Worm (Caenorhabditis elegans) whole organism, early embryonic: Measurements from ENCODE around the gene srw-94.
A peak's percentile ranks its signal among the peaks of the same experiment; 100 is the strongest.

ENCODE experiments used
- B0310.2 ChIP-seq: sonication (generic microtip); optimal IDR thresholded peaks from 2 replicates; lab custom pipeline; 2016; ENCODE audit warnings: mild to moderate bottlenecking, missing genetic modification characterization, missing compliant biosample characterization
- F13C5.2 ChIP-seq: sonication (generic microtip); optimal IDR thresholded peaks from 2 replicates; lab custom pipeline; 2017; ENCODE audit warnings: mild to moderate bottlenecking, missing genetic modification characterization, inconsistent platforms, missing compliant biosample characterization
- aly-1 ChIP-seq: sonication (generic microtip); optimal IDR thresholded peaks from 2 replicates; lab custom pipeline; 2016; ENCODE audit warnings: missing genetic modification characterization, missing compliant biosample characterization
- ama-1 ChIP-seq: fragments of 150-350 bp; optimal IDR thresholded peaks from 2 replicates; lab custom pipeline; 2014
- ceh-13 ChIP-seq: fragments of 200-800 bp; sonication (Bioruptor generic); optimal IDR thresholded peaks from 2 replicates; lab custom pipeline; 2018; ENCODE audit warnings: mild to moderate bottlenecking, missing genetic modification characterization, missing compliant biosample characterization
- ceh-36 ChIP-seq: sonication (generic microtip); optimal IDR thresholded peaks from 2 replicates; lab custom pipeline; 2016; ENCODE audit warnings: missing genetic modification characterization, inconsistent platforms, missing compliant biosample characterization
- ets-7 ChIP-seq: sonication (generic microtip); optimal IDR thresholded peaks from 2 replicates; lab custom pipeline; 2016; ENCODE audit warnings: missing genotype, missing genetic modification characterization, missing compliant biosample characterization
- flt-1 ChIP-seq: fragments of 200-800 bp; sonication (Bioruptor generic); IDR thresholded peaks from 2 replicates; pipeline ENCODE4 v1.3.6; 2022; ENCODE audit warnings: missing genetic modification characterization, missing compliant biosample characterization
- hmbx-1 ChIP-seq: sonication (generic microtip); optimal IDR thresholded peaks from 2 replicates; lab custom pipeline; 2016; ENCODE audit warnings: mild to moderate bottlenecking, missing genetic modification characterization, missing compliant biosample characterization
- hmg-4 ChIP-seq: fragments of 200-800 bp; sonication (Bioruptor generic); optimal IDR thresholded peaks from 2 replicates; lab custom pipeline; 2018; ENCODE audit warnings: mild to moderate bottlenecking, missing genetic modification characterization, missing compliant biosample characterization
- hnd-1 ChIP-seq: sonication (generic microtip); optimal IDR thresholded peaks from 2 replicates; lab custom pipeline; 2016; ENCODE audit warnings: missing genetic modification characterization, missing compliant biosample characterization
- pes-1 ChIP-seq: fragments of 200-800 bp; sonication (Bioruptor generic); IDR thresholded peaks from 2 replicates; pipeline ENCODE4 v1.3.6; 2022; ENCODE audit warnings: missing genetic modification reagents, missing genetic modification characterization, missing compliant biosample characterization
- scrt-1 ChIP-seq: fragments of 200-800 bp; sonication (Bioruptor generic); IDR thresholded peaks from 2 replicates; pipeline ENCODE4 v1.3.6; 2022; ENCODE audit warnings: missing genetic modification characterization, missing compliant biosample characterization
- sea-1 ChIP-seq: fragments of 200-800 bp; sonication (Bioruptor generic); conservative IDR thresholded peaks from 2 replicates; pipeline ENCODE4 v1.3.6; 2022; ENCODE audit warnings: missing genetic modification characterization, missing compliant biosample characterization
- tbx-11 ChIP-seq: fragments of 200-800 bp; sonication (Bioruptor generic); IDR thresholded peaks from 2 replicates; pipeline ENCODE4 v1.3.6; 2022; ENCODE audit warnings: missing genetic modification characterization, missing compliant biosample characterization
- tbx-37 ChIP-seq: fragments of 200-800 bp; sonication (Bioruptor generic); conservative IDR thresholded peaks from 2 replicates; pipeline ENCODE4 v1.3.6; 2022; ENCODE audit warnings: missing genetic modification reagents, missing genetic modification characterization, missing compliant biosample characterization
- tra-4 ChIP-seq: sonication (generic microtip); optimal IDR thresholded peaks from 2 replicates; lab custom pipeline; 2017; ENCODE audit warnings: missing genetic modification characterization, missing compliant biosample characterization

Gene srw-94

DNA sequence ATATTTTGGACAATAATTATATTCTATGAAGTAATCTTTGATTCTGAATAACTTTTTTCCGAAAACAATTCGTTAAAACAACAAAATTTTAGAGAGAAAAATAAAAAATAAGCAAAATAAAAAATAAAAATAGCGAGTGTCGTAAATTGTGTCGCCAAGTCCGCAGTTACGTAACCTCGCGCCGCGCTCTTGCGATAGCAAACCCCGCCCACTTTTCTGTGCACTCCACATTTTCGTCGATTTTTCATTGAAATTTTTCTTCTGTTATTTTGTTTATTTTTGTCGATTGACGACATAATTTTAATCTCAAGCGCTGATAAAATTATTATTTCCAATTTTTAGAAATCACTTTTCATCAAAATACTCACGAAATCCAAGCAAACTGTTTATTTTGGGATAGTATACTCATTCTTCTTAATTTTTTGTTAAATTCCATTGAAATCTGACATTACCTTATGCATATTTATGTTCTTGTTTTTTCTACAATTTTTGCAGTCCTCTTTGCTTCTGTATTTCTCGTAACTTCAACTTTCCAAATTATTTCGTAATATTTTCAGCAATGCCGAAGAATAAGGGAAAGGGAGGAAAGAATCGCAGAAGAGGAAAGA lies 3.8 kb upstream of the srw-94 start, which contains the start of gene eif-1.A:
TSS of gene eif-1.A (plus strand) at position 558 of the 608 bp plus-strand sequence.
- TF ChIP-seq tra-4 (tag; lab: Kevin White, UChicago) (no peak), pes-1 (GFP tag; lab: Robert Waterston, UW) (no peak), ama-1 (lab: Kevin White, UChicago) (no peak), F13C5.2 (tag; lab: Kevin White, UChicago) (peak; percentile 58), hnd-1 (tag; lab: Kevin White, UChicago) (no peak), tbx-37 (GFP tag; lab: Robert Waterston, UW) (0 out of 2 replicates have a peak, but pooled peaks have one; percentile 22), ceh-13 (GFP tag; lab: Kevin White, UChicago) (no peak)

DNA sequence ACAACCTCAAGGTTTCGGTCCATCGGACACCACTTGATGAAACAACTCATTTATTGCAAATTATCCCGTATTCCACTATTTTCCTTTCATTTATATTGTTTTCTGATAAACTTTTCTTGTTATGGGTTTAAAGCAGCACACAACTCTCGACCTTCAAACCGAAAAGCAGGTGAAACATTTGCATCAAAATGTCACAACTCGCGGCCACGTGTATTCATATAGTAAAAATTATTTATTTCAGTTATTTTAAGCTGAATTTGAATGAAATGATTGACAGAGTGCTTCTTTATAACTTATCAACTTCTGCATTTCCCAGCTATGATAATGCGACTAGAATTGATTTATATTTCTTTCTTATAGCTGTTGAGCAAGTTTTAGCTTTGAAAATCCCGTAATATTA lies 2.4 kb upstream of the srw-94 start, which contains the start of gene srw-95:
TSS of gene srw-95 (plus strand) at position 213 of the 400 bp plus-strand sequence.
- TF ChIP-seq scrt-1 (GFP tag; lab: Robert Waterston, UW) (no peak), F13C5.2 (tag; lab: Kevin White, UChicago) (no peak), B0310.2 (no peak), hmbx-1 (no peak), sea-1 (GFP tag; lab: Robert Waterston, UW) (no peak), ceh-13 (GFP tag; lab: Kevin White, UChicago) (no peak), tra-4 (tag; lab: Kevin White, UChicago) (no peak), hmg-4 (no peak), hnd-1 (tag; lab: Kevin White, UChicago) (no peak), tbx-11 (GFP tag; lab: Robert Waterston, UW) (no peak), ceh-36 (tag; lab: Kevin White, UChicago) (no peak), pes-1 (GFP tag; lab: Robert Waterston, UW) (no peak), ets-7 (no peak), tbx-37 (GFP tag; lab: Robert Waterston, UW) (no peak), flt-1 (no peak), aly-1 (tag; lab: Kevin White, UChicago) (no peak), ama-1 (lab: Kevin White, UChicago) (no peak)

DNA sequence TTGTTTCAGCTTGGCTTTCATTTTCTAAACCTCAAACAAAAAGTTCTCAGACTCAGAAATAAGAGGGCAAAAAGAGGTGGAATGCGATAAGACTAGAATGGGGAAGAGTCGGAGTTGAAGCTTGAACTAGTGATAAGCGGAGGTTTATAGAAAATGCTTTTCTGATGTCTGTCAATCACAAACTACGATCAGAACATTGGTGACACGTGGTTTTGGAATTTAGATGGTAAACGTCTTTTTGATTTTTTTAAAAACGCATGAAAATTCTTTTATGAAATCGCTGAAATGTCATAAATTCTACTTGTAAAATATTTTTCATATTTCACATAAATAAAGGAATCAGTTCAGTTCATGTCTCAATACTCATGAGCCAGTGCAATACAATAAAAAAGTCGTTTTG lies 6.8 kb downstream of the srw-94 start, which contains the start of gene H06H21.8:
TSS of gene H06H21.8 (minus strand) at position 78 of the 400 bp plus-strand sequence.
- no peak for TF ChIP-seq tbx-37 (GFP tag; lab: Robert Waterston, UW)
- no peak for TF ChIP-seq pes-1 (GFP tag; lab: Robert Waterston, UW)
- no peak for TF ChIP-seq hmbx-1
- TF ChIP-seq ceh-36 (tag; lab: Kevin White, UChicago): no peak
- no peak for TF ChIP-seq tbx-11 (GFP tag; lab: Robert Waterston, UW)
- no peak for TF ChIP-seq ama-1 (lab: Kevin White, UChicago)
- no peak for TF ChIP-seq hmg-4
- TF ChIP-seq sea-1 (GFP tag; lab: Robert Waterston, UW): no peak
- TF ChIP-seq tra-4 (tag; lab: Kevin White, UChicago): no peak
- no peak for TF ChIP-seq B0310.2
- TF ChIP-seq aly-1 (tag; lab: Kevin White, UChicago): no peak
- TF ChIP-seq scrt-1 (GFP tag; lab: Robert Waterston, UW): no peak
- no peak for TF ChIP-seq F13C5.2 (tag; lab: Kevin White, UChicago)
- TF ChIP-seq hnd-1 (tag; lab: Kevin White, UChicago): no peak

DNA sequence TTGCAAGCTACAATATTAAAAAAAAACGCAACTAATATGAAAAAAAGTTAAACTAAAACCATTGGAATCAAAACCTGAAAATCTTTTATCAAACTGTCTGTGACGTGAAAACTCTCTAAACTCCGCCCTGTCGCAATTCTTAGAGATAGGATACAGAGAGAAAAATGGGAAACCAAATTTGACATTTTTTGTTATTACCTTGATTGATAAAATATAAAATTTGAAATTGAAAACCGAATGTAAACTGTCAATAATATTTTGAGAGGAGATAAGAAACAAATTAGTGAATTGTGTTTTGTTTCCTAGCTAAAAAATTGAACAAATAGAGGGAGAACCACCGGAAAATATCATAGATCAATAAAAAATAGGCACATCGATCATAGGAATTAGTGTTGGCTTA lies 7.6 kb downstream of the srw-94 start:
- no peak for TF ChIP-seq scrt-1 (GFP tag; lab: Robert Waterston, UW)
- no peak for TF ChIP-seq F13C5.2 (tag; lab: Kevin White, UChicago)
- TF ChIP-seq hmbx-1: no peak
- TF ChIP-seq sea-1 (GFP tag; lab: Robert Waterston, UW): no peak
- TF ChIP-seq ceh-13 (GFP tag; lab: Kevin White, UChicago): no peak
- TF ChIP-seq ets-7: no peak
- no peak for TF ChIP-seq hnd-1 (tag; lab: Kevin White, UChicago)
- TF ChIP-seq pes-1 (GFP tag; lab: Robert Waterston, UW): no peak
- no peak for TF ChIP-seq tra-4 (tag; lab: Kevin White, UChicago)
- no peak for TF ChIP-seq hmg-4
- no peak for TF ChIP-seq aly-1 (tag; lab: Kevin White, UChicago)
- TF ChIP-seq B0310.2: no peak
- TF ChIP-seq tbx-11 (GFP tag; lab: Robert Waterston, UW): no peak
- no peak for TF ChIP-seq flt-1
- no peak for TF ChIP-seq ama-1 (lab: Kevin White, UChicago)
- TF ChIP-seq ceh-36 (tag; lab: Kevin White, UChicago): no peak
- no peak for TF ChIP-seq tbx-37 (GFP tag; lab: Robert Waterston, UW)

DNA sequence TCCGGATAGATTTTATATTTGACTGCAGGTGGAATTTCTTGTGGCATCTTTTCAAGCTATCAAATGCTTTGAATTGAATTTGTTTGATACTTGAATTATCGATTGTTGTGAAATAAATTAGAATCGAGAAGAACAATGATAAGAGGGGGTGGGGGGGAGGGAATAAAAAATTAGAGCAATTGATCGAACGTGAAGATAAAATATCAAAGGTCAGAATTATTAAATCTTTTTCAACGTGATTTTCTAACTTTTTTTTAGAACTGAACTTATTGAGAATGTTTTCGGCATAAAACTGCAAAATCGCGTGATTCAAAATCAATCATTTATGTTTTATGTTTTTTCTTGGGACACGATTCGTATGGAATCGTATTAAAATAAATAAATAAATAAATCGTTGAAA lies 12.9 kb downstream of the srw-94 start, which contains the start of gene mpz-4:
TSS of gene mpz-4 (minus strand) at position 101 of the 400 bp plus-strand sequence.
- TF ChIP-seq scrt-1 (GFP tag; lab: Robert Waterston, UW): no peak
- no peak for TF ChIP-seq tra-4 (tag; lab: Kevin White, UChicago)
- TF ChIP-seq pes-1 (GFP tag; lab: Robert Waterston, UW): no peak
- no peak for TF ChIP-seq flt-1
- TF ChIP-seq hnd-1 (tag; lab: Kevin White, UChicago): no peak
- no peak for TF ChIP-seq ama-1 (lab: Kevin White, UChicago)
- TF ChIP-seq ceh-36 (tag; lab: Kevin White, UChicago): no peak
- TF ChIP-seq B0310.2: no peak
- TF ChIP-seq hmg-4: no peak
- TF ChIP-seq F13C5.2 (tag; lab: Kevin White, UChicago): no peak
- no peak for TF ChIP-seq ceh-13 (GFP tag; lab: Kevin White, UChicago)
- TF ChIP-seq hmbx-1: no peak
- TF ChIP-seq tbx-11 (GFP tag; lab: Robert Waterston, UW): no peak

DNA sequence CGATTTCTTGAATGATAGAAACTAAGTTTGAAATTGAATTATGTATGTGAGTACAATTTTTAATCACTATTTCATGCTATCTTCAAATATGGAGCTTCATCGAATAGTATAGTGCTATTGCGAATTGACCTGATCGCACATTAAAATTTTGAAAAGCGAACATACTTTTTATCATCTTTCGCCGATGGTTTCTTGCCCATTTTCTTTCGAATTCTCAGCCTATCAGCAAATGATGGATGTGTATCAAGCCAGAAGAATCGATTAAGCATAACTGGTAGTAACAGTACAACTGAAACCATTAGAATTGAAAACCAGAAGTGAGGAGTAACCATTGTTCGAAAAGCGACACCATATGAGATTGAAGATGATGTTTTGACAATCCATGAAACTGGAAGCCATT lies 15.4 kb downstream of the srw-94 start:
- TF ChIP-seq tra-4 (tag; lab: Kevin White, UChicago) (no peak), hmg-4 (no peak), ceh-13 (GFP tag; lab: Kevin White, UChicago) (no peak), ets-7 (no peak), tbx-37 (GFP tag; lab: Robert Waterston, UW) (no peak)

DNA sequence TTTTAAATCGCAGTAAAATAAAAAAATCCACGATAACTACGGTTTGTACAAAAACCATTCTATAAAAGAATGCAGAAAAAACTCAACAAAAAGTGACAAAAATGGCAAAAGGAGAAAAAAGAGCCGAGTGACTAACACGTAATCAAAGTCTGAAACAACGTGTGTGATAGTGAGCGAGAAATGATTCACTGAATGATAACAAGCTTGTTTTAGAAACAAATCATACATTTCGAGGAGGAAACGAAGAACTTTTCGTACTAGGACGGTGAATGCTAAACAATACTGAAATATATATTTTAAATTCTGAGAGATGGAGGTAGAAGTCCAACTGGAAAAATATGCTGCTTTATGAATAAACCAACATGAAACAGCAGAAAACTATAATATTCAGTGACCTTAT lies 27.7 kb downstream of the srw-94 start:
- TF ChIP-seq ceh-36 (tag; lab: Kevin White, UChicago) (no peak), ets-7 (no peak), tbx-11 (GFP tag; lab: Robert Waterston, UW) (no peak), hnd-1 (tag; lab: Kevin White, UChicago) (no peak), scrt-1 (GFP tag; lab: Robert Waterston, UW) (no peak)
